Worm (Caenorhabditis elegans) whole organism, L1 larva: Measurements from ENCODE around the gene C30G12.6.

ENCODE experiments used
- F16B12.6 ChIP-seq: fragments of 150-350 bp; optimal IDR thresholded peaks from 2 replicates; lab custom pipeline; 2014; ENCODE audit warnings: missing biosample characterization, missing genetic modification characterization
- alr-1 ChIP-seq: fragments of 200-800 bp; sonication (Bioruptor generic); optimal IDR thresholded peaks from 2 replicates; lab custom pipeline; 2018; ENCODE audit warnings: borderline replicate concordance, mild to moderate bottlenecking, missing genetic modification characterization, missing compliant biosample characterization
- blmp-1 ChIP-seq: fragments of 150-350 bp; optimal IDR thresholded peaks from 2 replicates; lab custom pipeline; 2014; ENCODE audit warnings: missing biosample characterization, missing genetic modification characterization
- ceh-8 ChIP-seq: fragments of 200-800 bp; sonication (Bioruptor generic); optimal IDR thresholded peaks from 2 replicates; lab custom pipeline; 2018; ENCODE audit warnings: mild to moderate bottlenecking, missing genetic modification characterization, moderate library complexity, missing compliant biosample characterization
- ceh-82 ChIP-seq, 3 experiments: fragments of 150-350 bp in 1 of 3; sonication (generic microtip) in 2 of 3; optimal IDR thresholded peaks; 2 replicates each; lab custom pipeline; 2014 to 2017; ENCODE audit warnings: missing biosample characterization in 3 of 3, missing genetic modification characterization in 3 of 3
- ceh-90 ChIP-seq: sonication (generic microtip); optimal IDR thresholded peaks from 2 replicates; lab custom pipeline; 2016; ENCODE audit warnings: missing genetic modification characterization, missing compliant biosample characterization
- efl-1 ChIP-seq, 4 experiments: fragments of 150-350 bp; optimal IDR thresholded peaks in 3 of 4; peaks in 1 of 4; 1 replicate in 1 of 4; 2 replicates in 3 of 4; lab custom pipeline; 2014; ENCODE audit warnings: missing biosample characterization in 2 of 4, missing genetic modification characterization in 2 of 4, missing genetic modification reagents in 2 of 4
- elt-2 ChIP-seq: sonication (generic microtip); optimal IDR thresholded peaks from 2 replicates; lab custom pipeline; 2016; ENCODE audit warnings: missing genetic modification characterization, mild to moderate bottlenecking, inconsistent platforms, missing compliant biosample characterization, missing genetic modification reagents
- elt-3 ChIP-seq, 6 experiments: fragments of 150-350 bp in 1 of 6; sonication (generic microtip); optimal IDR thresholded peaks; 2 replicates each; lab custom pipeline; 2017 to 2018; ENCODE audit warnings: missing biosample characterization in 6 of 6, missing genetic modification characterization in 6 of 6, inconsistent platforms in 1 of 6
- ets-5 ChIP-seq: fragments of 200-800 bp; sonication (Bioruptor generic); IDR thresholded peaks from 2 replicates; pipeline ENCODE4 v1.3.6; 2022; ENCODE audit warnings: missing genetic modification characterization, missing compliant biosample characterization
- grh-1 ChIP-seq: fragments of 200-800 bp; sonication (Bioruptor generic); IDR thresholded peaks from 2 replicates; pipeline ENCODE4 v1.3.6; 2022; ENCODE audit warnings: missing genetic modification reagents, missing genetic modification characterization, missing compliant biosample characterization
- lin-13 ChIP-seq: fragments of 150-350 bp; optimal IDR thresholded peaks from 2 replicates; lab custom pipeline; 2014; ENCODE audit warnings: missing biosample characterization, missing genetic modification reagents, missing genetic modification characterization
- lin-35 ChIP-seq, 2 experiments: fragments of 150-350 bp; optimal IDR thresholded peaks; 2 replicates each; lab custom pipeline; 2014; ENCODE audit warnings: missing biosample characterization in 2 of 2, missing genetic modification characterization in 2 of 2, missing genetic modification reagents in 2 of 2
- lir-3 ChIP-seq: sonication (generic microtip); optimal IDR thresholded peaks from 2 replicates; lab custom pipeline; 2016; ENCODE audit warnings: mild to moderate bottlenecking, missing genetic modification characterization, moderate library complexity, missing compliant biosample characterization; ENCODE audit not compliant: poor library complexity
- lsy-2 ChIP-seq, 2 experiments: fragments of 150-350 bp; optimal IDR thresholded peaks; 2 replicates each; lab custom pipeline; 2014; ENCODE audit warnings: missing biosample characterization in 2 of 2, missing genetic modification characterization in 2 of 2
- mab-9 ChIP-seq: fragments of 200-800 bp; sonication (Bioruptor generic); IDR thresholded peaks from 2 replicates; pipeline ENCODE4 v1.3.6; 2022; ENCODE audit warnings: missing genetic modification reagents, missing genetic modification characterization, missing compliant biosample characterization
- mdl-1 ChIP-seq, 2 experiments: fragments of 150-350 bp; optimal IDR thresholded peaks; 2 replicates each; lab custom pipeline; 2014 to 2017; ENCODE audit warnings: missing biosample characterization in 2 of 2, missing genetic modification characterization in 2 of 2, inconsistent platforms in 1 of 2
- mef-2 ChIP-seq: fragments of 150-350 bp; optimal IDR thresholded peaks from 2 replicates; lab custom pipeline; 2014; ENCODE audit warnings: missing biosample characterization, missing genetic modification characterization
- nhr-19 ChIP-seq: fragments of 200-800 bp; sonication (Bioruptor generic); conservative IDR thresholded peaks from 2 replicates; pipeline ENCODE4 v1.3.6; 2022; ENCODE audit warnings: missing genetic modification characterization, missing compliant biosample characterization
- nhr-20 ChIP-seq: sonication (generic microtip); optimal IDR thresholded peaks from 2 replicates; lab custom pipeline; 2016; ENCODE audit warnings: mild to moderate bottlenecking, missing genetic modification characterization, missing compliant biosample characterization
- nhr-47 ChIP-seq: sonication (generic microtip); optimal IDR thresholded peaks from 2 replicates; lab custom pipeline; 2016; ENCODE audit warnings: mild to moderate bottlenecking, missing genetic modification characterization, moderate library complexity, missing compliant biosample characterization
- nhr-77 ChIP-seq: fragments of 150-350 bp; optimal IDR thresholded peaks from 2 replicates; lab custom pipeline; 2014; ENCODE audit warnings: missing biosample characterization, missing genetic modification characterization
- nhr-90 ChIP-seq: sonication (generic microtip); optimal IDR thresholded peaks from 2 replicates; lab custom pipeline; 2016; ENCODE audit warnings: mild to moderate bottlenecking, missing genetic modification characterization, missing compliant biosample characterization; ENCODE audit not compliant: poor library complexity
- pax-3 ChIP-seq: fragments of 200-800 bp; sonication (Bioruptor generic); optimal IDR thresholded peaks from 2 replicates; lab custom pipeline; 2018; ENCODE audit warnings: mild to moderate bottlenecking, missing genetic modification characterization, moderate library complexity, missing compliant biosample characterization
- skn-1 ChIP-seq: fragments of 150-350 bp; optimal IDR thresholded peaks from 2 replicates; lab custom pipeline; 2014; ENCODE audit warnings: missing biosample characterization, missing genetic modification characterization
- snpc-4 ChIP-seq: fragments of 150-350 bp; optimal IDR thresholded peaks from 2 replicates; lab custom pipeline; 2014; ENCODE audit warnings: missing biosample characterization, missing genetic modification characterization
- snu-23 ChIP-seq: sonication (generic microtip); optimal IDR thresholded peaks from 2 replicates; lab custom pipeline; 2016; ENCODE audit warnings: missing genetic modification characterization, missing compliant biosample characterization
- sox-4 ChIP-seq: sonication (generic microtip); optimal IDR thresholded peaks from 2 replicates; lab custom pipeline; 2016; ENCODE audit warnings: missing genetic modification characterization, missing compliant biosample characterization
- unc-130 ChIP-seq: fragments of 150-350 bp; optimal IDR thresholded peaks from 2 replicates; lab custom pipeline; 2017; ENCODE audit warnings: missing biosample characterization, missing genetic modification characterization, inconsistent platforms
- zag-1 ChIP-seq: fragments of 150-350 bp; optimal IDR thresholded peaks from 2 replicates; lab custom pipeline; 2014; ENCODE audit warnings: missing biosample characterization, missing genetic modification characterization
- zip-4 ChIP-seq: fragments of 200-800 bp; sonication (Bioruptor generic); optimal IDR thresholded peaks from 2 replicates; lab custom pipeline; 2018; ENCODE audit warnings: mild to moderate bottlenecking, missing genetic modification characterization, moderate library complexity, missing compliant biosample characterization

C30G12.6 gene

DNA sequence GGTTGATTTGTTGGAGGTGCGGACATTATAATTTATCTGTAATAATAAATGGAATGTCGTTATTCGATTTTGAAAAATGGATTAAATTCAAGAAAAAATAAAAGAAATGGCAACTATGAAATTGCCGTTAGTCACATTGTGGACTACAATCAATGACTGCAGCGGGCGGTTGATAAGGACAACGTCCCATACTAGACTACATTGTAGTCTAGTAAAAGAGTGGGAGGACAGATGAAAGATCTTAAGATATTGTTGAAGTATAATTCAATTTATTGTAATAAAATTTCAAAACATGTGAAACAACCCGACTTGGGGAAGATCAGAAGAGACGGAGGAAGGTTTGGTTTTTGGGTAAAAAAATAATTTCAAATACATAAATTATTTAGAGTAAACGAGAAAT lies 43.8 kb downstream of the C30G12.6 start, which contains the start of the genes prx-13 and ada-2:
Gene prx-13 (minus strand): TSS at position 38 of the 400 bp plus-strand sequence.
Gene ada-2 (plus strand): TSS at position 282 of the 400 bp plus-strand sequence.
- TF ChIP-seq elt-2 = peak; percentile 45
- no peak for TF ChIP-seq zip-4 (GFP tag; lab: Kevin White, UChicago)
- no peak for TF ChIP-seq mdl-1 (tag; optimal IDR thresholded peaks at IDR 0.05; lab: Kevin White, UChicago)
- TF ChIP-seq ceh-90 = no peak
- TF ChIP-seq nhr-47 (tag; lab: Kevin White, UChicago) = no peak
- peak in 1 of 2 experiments; percentile 14 for TF ChIP-seq lin-35 (GFP tag; optimal IDR thresholded peaks at IDR 0.05; lab: Kevin White, UChicago)
- no peak for TF ChIP-seq nhr-77 (tag; lab: Kevin White, UChicago)
- TF ChIP-seq efl-1 (optimal IDR thresholded peaks at IDR 0.05; lab: Kevin White, UChicago) = no peak
- peak in 1 of 2 experiments; percentile 78 for TF ChIP-seq efl-1 (GFP tag; optimal IDR thresholded peaks at IDR 0.05 in 1 of 2; lab: Kevin White, UChicago)
- TF ChIP-seq F16B12.6 (tag; lab: Kevin White, UChicago) = no peak
- no peak for TF ChIP-seq alr-1 (tag; lab: Kevin White, UChicago)
- peak in 1 of 6 experiments; percentile 29 for TF ChIP-seq elt-3 (tag; optimal IDR thresholded peaks at IDR 0.05; lab: Kevin White, UChicago)
- TF ChIP-seq nhr-20 = peak; percentile 85
- no peak for TF ChIP-seq ceh-82 (tag; optimal IDR thresholded peaks at IDR 0.05; lab: Kevin White, UChicago)
- TF ChIP-seq nhr-90 (tag; lab: Kevin White, UChicago) = no peak
- no peak for TF ChIP-seq zag-1
- peak; percentile 12 for TF ChIP-seq snu-23 (GFP tag; lab: Kevin White, UChicago)
- no peak for TF ChIP-seq snpc-4
- TF ChIP-seq mab-9 (GFP tag; lab: Robert Waterston, UW) = no peak
- TF ChIP-seq pax-3 (tag; lab: Kevin White, UChicago) = no peak
- TF ChIP-seq ets-5 (GFP tag; lab: Robert Waterston, UW) = no peak

ce11 chrII:7245576-7245975 lies 50.2 kb downstream of the C30G12.6 start, which contains the start of gene skpo-3:
skpo-3 (plus strand) TSS chrII:7245876.
- TF ChIP-seq mab-9 (GFP tag; lab: Robert Waterston, UW) (no peak), mef-2 (tag; lab: Kevin White, UChicago) (no peak), unc-130 (no peak), lin-13 (GFP tag; lab: Kevin White, UChicago) (no peak), ceh-8 (GFP tag; lab: Kevin White, UChicago) (no peak), lsy-2 (tag; optimal IDR thresholded peaks at IDR 0.05; lab: Kevin White, UChicago) (no peak), sox-4 (tag; lab: Kevin White, UChicago) (no peak), nhr-19 (GFP tag; lab: Robert Waterston, UW) (no peak), nhr-47 (tag; lab: Kevin White, UChicago) (no peak), grh-1 (no peak), skn-1 (tag; lab: Kevin White, UChicago) (no peak), efl-1 (optimal IDR thresholded peaks at IDR 0.05; lab: Kevin White, UChicago) (no peak), efl-1 (GFP tag; optimal IDR thresholded peaks at IDR 0.05 in 1 of 2; lab: Kevin White, UChicago) (no peak)

- TF ChIP-seq lir-3 (no peak), blmp-1 (tag; lab: Kevin White, UChicago) (peak; percentile 92)
These were observed 53.1 kb downstream of the C30G12.6 start for ce11 chrII:7242754-7243153.
